Fruit fly (Drosophila melanogaster) whole organism, embryonic: Measurements from ENCODE around the gene CG4593.
A peak's percentile ranks its signal among the peaks of the same experiment; 100 is the strongest.

Experiments
- Bdp1 ChIP-seq: fragments of 200-800 bp; sonication (Bioruptor generic); optimal IDR thresholded peaks from 3 replicates; lab custom pipeline; 2016; ENCODE audit warnings: missing biosample characterization, missing genetic modification characterization
- CG10274 ChIP-seq: fragments of 200-800 bp; sonication (Bioruptor generic); optimal IDR thresholded peaks from 3 replicates; lab custom pipeline; 2017; ENCODE audit warnings: missing biosample characterization, mild to moderate bottlenecking, missing genetic modification characterization
- CG11085 ChIP-seq: fragments of 200-800 bp; sonication (Bioruptor generic); IDR thresholded peaks from 2 replicates; pipeline ENCODE4 v1.3.6; 2022; ENCODE audit warnings: missing biosample characterization, missing genetic modification characterization
- CG12071 ChIP-seq: fragments of 200-800 bp; sonication (Bioruptor generic); optimal IDR thresholded peaks from 3 replicates; lab custom pipeline; 2018; ENCODE audit warnings: missing biosample characterization, mild to moderate bottlenecking, missing genetic modification characterization
- CG12104 ChIP-seq: fragments of 200-800 bp; sonication (Bioruptor generic); optimal IDR thresholded peaks from 3 replicates; lab custom pipeline; 2016; ENCODE audit warnings: missing biosample characterization, missing genetic modification characterization
- CG13123 ChIP-seq: fragments of 200-800 bp; sonication (Bioruptor generic); optimal IDR thresholded peaks from 2 replicates; lab custom pipeline; 2016; ENCODE audit warnings: missing biosample characterization, missing genetic modification characterization
- CG17829 ChIP-seq: fragments of 200-800 bp; optimal IDR thresholded peaks from 2 replicates; lab custom pipeline; 2019; ENCODE audit warnings: missing biosample characterization, mild to moderate bottlenecking, missing genetic modification characterization, moderate library complexity
- CG17912 ChIP-seq: fragments of 200-800 bp; sonication (Bioruptor generic); optimal IDR thresholded peaks from 2 replicates; lab custom pipeline; 2018; ENCODE audit warnings: missing biosample characterization, mild to moderate bottlenecking, missing genetic modification characterization
- CG1792 ChIP-seq: fragments of 200-800 bp; sonication (Bioruptor generic); optimal IDR thresholded peaks from 2 replicates; lab custom pipeline; 2016; ENCODE audit warnings: missing biosample characterization, missing genetic modification characterization
- CG1832 ChIP-seq: fragments of 200-800 bp; sonication (Bioruptor generic); optimal IDR thresholded peaks from 2 replicates; lab custom pipeline; 2017; ENCODE audit warnings: missing biosample characterization, mild to moderate bottlenecking, missing genetic modification characterization, inconsistent platforms
- CG18599 ChIP-seq: fragments of 200-800 bp; sonication (Bioruptor generic); optimal IDR thresholded peaks from 3 replicates; lab custom pipeline; 2017; ENCODE audit warnings: missing biosample characterization, missing genetic modification characterization, mild to moderate bottlenecking, moderate library complexity, missing genetic modification reagents
- CG3163 ChIP-seq: fragments of 200-800 bp; sonication (Bioruptor generic); optimal IDR thresholded peaks from 3 replicates; lab custom pipeline; 2016; ENCODE audit warnings: missing biosample characterization, missing genetic modification characterization
- CG33557 ChIP-seq: fragments of 200-800 bp; sonication (Bioruptor generic); optimal IDR thresholded peaks from 2 replicates; lab custom pipeline; 2019; ENCODE audit warnings: missing biosample characterization, mild to moderate bottlenecking, missing genetic modification characterization, moderate library complexity
- CG4328 ChIP-seq: fragments of 200-800 bp; sonication (Bioruptor generic); optimal IDR thresholded peaks from 3 replicates; lab custom pipeline; 2017; ENCODE audit warnings: missing biosample characterization, missing genetic modification reagents, missing genetic modification characterization
- CG7556 ChIP-seq: fragments of 200-800 bp; sonication (Bioruptor generic); optimal IDR thresholded peaks from 2 replicates; lab custom pipeline; 2017; ENCODE audit warnings: missing biosample characterization, mild to moderate bottlenecking, missing genetic modification characterization
- CG9437 ChIP-seq: fragments of 200-800 bp; sonication (Bioruptor generic); optimal IDR thresholded peaks from 2 replicates; lab custom pipeline; 2018; ENCODE audit warnings: missing biosample characterization, mild to moderate bottlenecking, missing genetic modification characterization
- CG9876 ChIP-seq: fragments of 200-800 bp; sonication (Bioruptor generic); optimal IDR thresholded peaks from 2 replicates; lab custom pipeline; 2016; ENCODE audit warnings: missing biosample characterization, missing genetic modification characterization
- CG9932 ChIP-seq: fragments of 200-800 bp; sonication (Bioruptor generic); IDR thresholded peaks from 2 replicates; pipeline ENCODE4 v1.3.6; 2022; ENCODE audit warnings: missing biosample characterization, missing genetic modification characterization
- CTCF ChIP-seq: fragments of 200-800 bp; sonication (Bioruptor generic); optimal IDR thresholded peaks from 2 replicates; lab custom pipeline; 2017; ENCODE audit warnings: missing biosample characterization, mild to moderate bottlenecking, missing genetic modification characterization, moderate library complexity
- D ChIP-seq, 2 experiments: fragments of 200-800 bp in 1 of 2; fragments of >200 bp in 1 of 2; sonication (Bioruptor generic) in 1 of 2; optimal IDR thresholded peaks; 2 replicates in 1 of 2; 3 replicates in 1 of 2; lab custom pipeline; 2017; ENCODE audit warnings: mild to moderate bottlenecking in 1 of 2, missing biosample characterization in 1 of 2, missing genetic modification characterization in 1 of 2, missing genetic modification reagents in 1 of 2
- D19A ChIP-seq: fragments of 200-800 bp; optimal IDR thresholded peaks from 3 replicates; lab custom pipeline; 2019; ENCODE audit warnings: missing biosample characterization, mild to moderate bottlenecking, missing genetic modification characterization, moderate library complexity
- Dip2 ChIP-seq: fragments of 200-800 bp; sonication (Bioruptor generic); IDR thresholded peaks from 2 replicates; pipeline ENCODE4 v1.3.6; 2022; ENCODE audit warnings: missing biosample characterization, missing genetic modification characterization
- Doc2 ChIP-seq: fragments of 200-800 bp; sonication (Bioruptor generic); IDR thresholded peaks from 2 replicates; pipeline ENCODE4 v1.3.6; 2022; ENCODE audit warnings: missing biosample characterization, missing genetic modification characterization
- Eip74EF ChIP-seq, 2 experiments: fragments of 200-800 bp in 1 of 2; fragments of >200 bp in 1 of 2; sonication (Bioruptor generic) in 1 of 2; optimal IDR thresholded peaks; 2 replicates each; lab custom pipeline; 2017 to 2019; ENCODE audit warnings: missing biosample characterization in 2 of 2, missing genetic modification characterization in 2 of 2, mild to moderate bottlenecking in 1 of 2, moderate library complexity in 1 of 2
- HLHmδ ChIP-seq: fragments of 200-800 bp; sonication (Bioruptor generic); optimal IDR thresholded peaks from 2 replicates; lab custom pipeline; 2018; ENCODE audit warnings: missing biosample characterization, mild to moderate bottlenecking, missing genetic modification characterization, moderate library complexity
- Lhr ChIP-seq: fragments of 200-800 bp; sonication (Bioruptor generic); optimal IDR thresholded peaks from 3 replicates; lab custom pipeline; 2017; ENCODE audit warnings: mild to moderate bottlenecking, missing biosample characterization, missing genetic modification reagents, missing genetic modification characterization
- Myb ChIP-seq: fragments of 200-800 bp; sonication (Bioruptor generic); optimal IDR thresholded peaks from 2 replicates; lab custom pipeline; 2016; ENCODE audit warnings: missing biosample characterization, missing genetic modification characterization
- Neu2 ChIP-seq: fragments of 200-800 bp; sonication (Bioruptor generic); optimal IDR thresholded peaks from 3 replicates; lab custom pipeline; 2016; ENCODE audit warnings: missing biosample characterization, missing genetic modification characterization, borderline replicate concordance
- Ravus ChIP-seq: fragments of 200-800 bp; sonication (Bioruptor generic); IDR thresholded peaks from 2 replicates; pipeline ENCODE4 v1.3.6; 2022; ENCODE audit warnings: missing biosample characterization, missing genetic modification characterization
- Scr ChIP-seq: fragments of 200-800 bp; sonication (Bioruptor generic); IDR thresholded peaks from 2 replicates; pipeline ENCODE4 v1.3.6; 2022; ENCODE audit warnings: missing biosample characterization, missing genetic modification characterization; ENCODE audit not compliant: partially characterized antibody
- Sox100B ChIP-seq: fragments of 200-800 bp; sonication (Bioruptor generic); optimal IDR thresholded peaks from 3 replicates; lab custom pipeline; 2018; ENCODE audit warnings: missing biosample characterization, mild to moderate bottlenecking, missing genetic modification characterization
- Sry-β ChIP-seq: fragments of 200-800 bp; sonication (Bioruptor generic); optimal IDR thresholded peaks from 2 replicates; lab custom pipeline; 2018; ENCODE audit warnings: missing biosample characterization, mild to moderate bottlenecking, missing genetic modification characterization, moderate library complexity
- Vsx1 ChIP-seq: fragments of 200-800 bp; sonication (Bioruptor generic); optimal IDR thresholded peaks from 2 replicates; lab custom pipeline; 2017; ENCODE audit warnings: missing biosample characterization, mild to moderate bottlenecking, missing genetic modification characterization, missing genetic modification reagents
- ara ChIP-seq: fragments of 200-800 bp; sonication (Bioruptor generic); IDR thresholded peaks from 2 replicates; pipeline ENCODE4 v1.3.6; 2022; ENCODE audit warnings: missing biosample characterization, missing genetic modification characterization
- bcd ChIP-seq: fragments of 200-800 bp; sonication (Bioruptor generic); optimal IDR thresholded peaks from 2 replicates; lab custom pipeline; 2017; ENCODE audit warnings: missing biosample characterization, mild to moderate bottlenecking, missing genetic modification characterization
- br ChIP-seq: fragments of >200 bp; optimal IDR thresholded peaks from 2 replicates; lab custom pipeline; 2017
- chn ChIP-seq: fragments of 200-800 bp; sonication (Bioruptor generic); optimal IDR thresholded peaks from 2 replicates; lab custom pipeline; 2016; ENCODE audit warnings: missing biosample characterization, missing genetic modification characterization
- dimm ChIP-seq: fragments of 200-800 bp; sonication (Bioruptor generic); IDR thresholded peaks from 2 replicates; pipeline ENCODE4 v1.3.6; 2022; ENCODE audit warnings: missing biosample characterization, missing genetic modification characterization
- dmrt11E ChIP-seq: fragments of 200-800 bp; sonication (Bioruptor generic); optimal IDR thresholded peaks from 3 replicates; lab custom pipeline; 2018; ENCODE audit warnings: missing biosample characterization, mild to moderate bottlenecking, missing genetic modification characterization, moderate library complexity
- ems ChIP-seq: fragments of 200-800 bp; sonication (Bioruptor generic); optimal IDR thresholded peaks from 3 replicates; lab custom pipeline; 2016; ENCODE audit warnings: missing biosample characterization, missing genetic modification characterization
- her ChIP-seq: fragments of 200-800 bp; sonication (Bioruptor generic); optimal IDR thresholded peaks from 2 replicates; lab custom pipeline; 2016; ENCODE audit warnings: missing biosample characterization, missing genetic modification characterization
- ind ChIP-seq: fragments of 200-800 bp; sonication (Bioruptor generic); optimal IDR thresholded peaks from 3 replicates; lab custom pipeline; 2016; ENCODE audit warnings: missing biosample characterization, missing genetic modification characterization
- pho ChIP-seq: fragments of 200-800 bp; sonication (Bioruptor generic); optimal IDR thresholded peaks from 2 replicates; lab custom pipeline; 2016; ENCODE audit warnings: missing biosample characterization, missing genetic modification characterization
- phol ChIP-seq: fragments of 200-800 bp; sonication (Bioruptor generic); optimal IDR thresholded peaks from 3 replicates; lab custom pipeline; 2018; ENCODE audit warnings: missing biosample characterization, mild to moderate bottlenecking, missing genetic modification characterization, moderate library complexity
- pnt ChIP-seq: fragments of 200-800 bp; sonication (Bioruptor generic); optimal IDR thresholded peaks from 3 replicates; lab custom pipeline; 2016; ENCODE audit warnings: missing biosample characterization, missing genetic modification characterization
- sisA ChIP-seq: fragments of 200-800 bp; sonication (Bioruptor generic); IDR thresholded peaks from 2 replicates; pipeline ENCODE4 v1.3.6; 2022; ENCODE audit warnings: missing biosample characterization, missing genetic modification characterization
- sob ChIP-seq: fragments of 200-800 bp; sonication (Bioruptor generic); IDR thresholded peaks from 2 replicates; pipeline ENCODE4 v1.3.6; 2022; ENCODE audit warnings: missing biosample characterization, missing genetic modification characterization
- vnd ChIP-seq: fragments of 200-800 bp; sonication (Bioruptor generic); IDR thresholded peaks from 3 replicates; pipeline ENCODE4 v1.3.6; 2022; ENCODE audit warnings: missing biosample characterization, missing genetic modification characterization; ENCODE audit not compliant: partially characterized antibody
- wdn ChIP-seq: fragments of 200-800 bp; sonication (Bioruptor generic); IDR thresholded peaks from 2 replicates; pipeline ENCODE4 v1.3.6; 2022; ENCODE audit warnings: missing biosample characterization, missing genetic modification characterization
- wor ChIP-seq: fragments of 200-800 bp; sonication (Bioruptor generic); IDR thresholded peaks from 2 replicates; pipeline ENCODE4 v1.3.6; 2022; ENCODE audit warnings: missing biosample characterization, missing genetic modification characterization

CG4593 gene

DNA sequence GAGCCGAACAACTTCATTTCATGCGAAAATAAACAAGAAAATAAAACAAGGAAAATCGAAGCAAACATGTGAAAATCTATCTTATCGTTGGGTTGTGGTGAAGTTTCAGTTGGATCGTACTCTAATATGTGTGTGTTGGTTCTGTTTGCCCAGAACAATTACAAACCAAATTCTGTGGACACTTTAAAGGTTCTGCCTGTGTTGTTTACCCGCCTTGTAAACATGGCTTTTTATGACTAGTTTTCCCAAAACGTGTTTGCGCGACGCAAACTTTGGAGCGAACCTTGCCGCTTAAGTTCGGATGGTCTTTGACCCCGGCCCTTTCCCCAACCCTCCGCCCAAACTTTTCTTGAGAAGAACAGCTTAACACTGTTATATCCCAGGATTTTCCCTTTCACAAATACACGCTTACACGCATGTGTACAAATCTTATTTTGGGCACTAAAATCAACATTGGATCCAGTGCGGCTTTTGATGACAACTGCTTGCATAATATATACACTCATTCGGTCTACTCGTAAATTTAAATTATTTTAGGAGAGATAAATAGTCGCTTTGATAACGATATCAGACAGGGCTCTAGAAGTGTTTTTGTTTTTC lies 9.5 kb upstream of the CG4593 start (continued):
- TF ChIP-seq CG4328 (GFP tag; lab: Kevin White, UChicago) (peak; percentile 79), ind (peak; percentile 8), CG10274 (GFP tag; lab: Kevin White, UChicago) (peak; percentile 57), Eip74EF (GFP tag; optimal IDR thresholded peaks at IDR 0.05; lab: Kevin White, UChicago) (peak in 1 of 2 experiments; percentile 52), ems (GFP tag; lab: Kevin White, UChicago) (peak; percentile 61), wdn (GFP tag; lab: Robert Waterston, UW) (peak; percentile 67), CG12104 (peak; percentile 87), CTCF (GFP tag; lab: Kevin White, UChicago) (peak; percentile 30), CG33557 (GFP tag; lab: Kevin White, UChicago) (peak; percentile 98), CG1792 (GFP tag; lab: Kevin White, UChicago) (peak; percentile 77), wor (GFP tag; lab: Robert Waterston, UW) (no peak), CG7556 (GFP tag; lab: Kevin White, UChicago) (peak; percentile 86), sob (GFP tag; lab: Robert Waterston, UW) (peak; percentile 86), CG17829 (tag; lab: Kevin White, UChicago) (peak; percentile 76), Bdp1 (GFP tag; lab: Kevin White, UChicago) (peak; percentile 85), Scr (GFP tag; lab: Robert Waterston, UW) (no peak), Neu2 (GFP tag; lab: Kevin White, UChicago) (peak; percentile 44), Vsx1 (GFP tag; lab: Kevin White, UChicago) (peak; percentile 93), D19A (tag; lab: Kevin White, UChicago) (peak; percentile 63), D (optimal IDR thresholded peaks at IDR 0.05; lab: Kevin White, UChicago) (no peak), D (GFP tag; optimal IDR thresholded peaks at IDR 0.05; lab: Kevin White, UChicago) (peak; percentile 91), CG3163 (GFP tag; lab: Kevin White, UChicago) (peak; percentile 74), Lhr (GFP tag; lab: Kevin White, UChicago) (peak; percentile 93), Ravus (no peak; the same call in 1 of the 2 replicates), CG1832 (no peak), CG9876 (GFP tag; lab: Kevin White, UChicago) (peak; percentile 79), CG18599 (GFP tag; lab: Kevin White, UChicago) (peak; percentile 85), HLHmδ (GFP tag; lab: Kevin White, UChicago) (peak; percentile 94), dmrt11E (tag; lab: Kevin White, UChicago) (peak; percentile 90), vnd (GFP tag; lab: Robert Waterston, UW) (no peak), ara (GFP tag; lab: Robert Waterston, UW) (peak; percentile 92), CG17912 (GFP tag; lab: Kevin White, UChicago) (peak; percentile 62), Doc2 (GFP tag; lab: Robert Waterston, UW) (no peak), Sry-β (GFP tag; lab: Kevin White, UChicago) (peak; percentile 63), CG13123 (GFP tag; lab: Kevin White, UChicago) (peak; percentile 93), her (peak; percentile 87), CG11085 (GFP tag; lab: Robert Waterston, UW) (peak; percentile 42; the same call in 1 of the 2 replicates), bcd (GFP tag; lab: Kevin White, UChicago) (peak; percentile 79), br (lab: Kevin White, UChicago) (no peak), Myb (GFP tag; lab: Kevin White, UChicago) (peak; percentile 59), dimm (0 out of 2 replicates have a peak, but pooled peaks have one; percentile 7), phol (tag; lab: Kevin White, UChicago) (no peak), CG12071 (peak; percentile 80), Sox100B (GFP tag; lab: Kevin White, UChicago) (peak; percentile 85), pho (GFP tag; lab: Kevin White, UChicago) (peak; percentile 63), Dip2 (GFP tag; lab: Robert Waterston, UW) (no peak), sisA (GFP tag; lab: Robert Waterston, UW) (peak; percentile 18; the same call in 1 of the 2 replicates), CG9932 (0 out of 2 replicates have a peak, but pooled peaks have one; percentile 5), chn (GFP tag; lab: Kevin White, UChicago) (peak; percentile 68), pnt (peak; percentile 75), CG9437 (GFP tag; lab: Kevin White, UChicago) (no peak)
